Fruit fly (Drosophila melanogaster) whole organism, pupa: ENCODE results near the gene CG14423.

ENCODE experiments used
- CG10348 ChIP-seq: fragments of 200-800 bp; sonication (Bioruptor generic); IDR thresholded peaks from 2 replicates; pipeline ENCODE4 v1.3.6; 2022; ENCODE audit warnings: missing biosample characterization, missing genetic modification characterization
- CG12605 ChIP-seq: fragments of 200-800 bp; sonication (Bioruptor generic); IDR thresholded peaks from 2 replicates; pipeline ENCODE4 v1.3.6; 2022; ENCODE audit warnings: missing biosample characterization, missing genetic modification characterization
- CG13204 ChIP-seq: fragments of 200-800 bp; sonication (Bioruptor generic); optimal IDR thresholded peaks from 2 replicates; lab custom pipeline; 2018; ENCODE audit warnings: missing biosample characterization, mild to moderate bottlenecking, missing genetic modification characterization, moderate library complexity
- CG14655 ChIP-seq: fragments of 200-800 bp; sonication (Bioruptor generic); optimal IDR thresholded peaks from 3 replicates; lab custom pipeline; 2017; ENCODE audit warnings: mild to moderate bottlenecking, missing biosample characterization, missing genetic modification reagents, missing genetic modification characterization
- CG15710 ChIP-seq: fragments of 200-800 bp; sonication (Bioruptor generic); optimal IDR thresholded peaks from 2 replicates; lab custom pipeline; 2018; ENCODE audit warnings: missing biosample characterization, mild to moderate bottlenecking, missing genetic modification characterization, moderate library complexity
- CG17806 ChIP-seq: fragments of 200-800 bp; sonication (Bioruptor generic); optimal IDR thresholded peaks from 2 replicates; lab custom pipeline; 2018; ENCODE audit warnings: missing biosample characterization, mild to moderate bottlenecking, missing genetic modification characterization, moderate library complexity
- CG32121 ChIP-seq: fragments of 200-800 bp; sonication (Bioruptor generic); IDR thresholded peaks from 2 replicates; pipeline ENCODE4 v1.3.6; 2022; ENCODE audit warnings: missing biosample characterization, missing genetic modification characterization
- CG34367 ChIP-seq: fragments of 200-800 bp; sonication (Bioruptor generic); optimal IDR thresholded peaks from 2 replicates; lab custom pipeline; 2018; ENCODE audit warnings: missing biosample characterization, mild to moderate bottlenecking, missing genetic modification characterization
- CG4496 ChIP-seq: fragments of 200-800 bp; sonication (Bioruptor generic); IDR thresholded peaks from 3 replicates; pipeline ENCODE4 v1.3.6; 2022; ENCODE audit warnings: missing biosample characterization, missing genetic modification characterization
- CG8159 ChIP-seq: fragments of 200-800 bp; sonication (Bioruptor generic); optimal IDR thresholded peaks from 3 replicates; lab custom pipeline; 2018; ENCODE audit warnings: missing biosample characterization, mild to moderate bottlenecking, missing genetic modification characterization, moderate library complexity
- CG8301 ChIP-seq: fragments of 200-800 bp; sonication (Bioruptor generic); optimal IDR thresholded peaks from 2 replicates; lab custom pipeline; 2018; ENCODE audit warnings: missing biosample characterization, mild to moderate bottlenecking, missing genetic modification characterization
- CG9948 ChIP-seq: fragments of 200-800 bp; sonication (Bioruptor generic); optimal IDR thresholded peaks from 2 replicates; lab custom pipeline; 2018; ENCODE audit warnings: missing biosample characterization, mild to moderate bottlenecking, missing genetic modification characterization, moderate library complexity
- D1 ChIP-seq: fragments of 200-800 bp; sonication (Bioruptor generic); optimal IDR thresholded peaks from 2 replicates; lab custom pipeline; 2018; ENCODE audit warnings: missing biosample characterization, mild to moderate bottlenecking, missing genetic modification characterization, moderate library complexity
- EcR ChIP-seq: fragments of 200-800 bp; sonication (Bioruptor generic); optimal IDR thresholded peaks from 3 replicates; lab custom pipeline; 2019; ENCODE audit warnings: missing biosample characterization, missing genetic modification characterization, mild to moderate bottlenecking, moderate library complexity, missing genetic modification reagents
- Ets98B ChIP-seq: fragments of 200-800 bp; sonication (Bioruptor generic); IDR thresholded peaks from 2 replicates; pipeline ENCODE4 v1.3.6; 2022; ENCODE audit warnings: missing biosample characterization, missing genetic modification characterization
- Pif1A ChIP-seq: fragments of 200-800 bp; sonication (Bioruptor generic); optimal IDR thresholded peaks from 3 replicates; lab custom pipeline; 2016; ENCODE audit warnings: missing biosample characterization, missing genetic modification characterization
- Pif1B ChIP-seq: fragments of 200-800 bp; sonication (Bioruptor generic); optimal IDR thresholded peaks from 3 replicates; lab custom pipeline; 2016; ENCODE audit warnings: missing biosample characterization, missing genetic modification characterization
- Snoo ChIP-seq: fragments of 200-800 bp; sonication (Bioruptor generic); optimal IDR thresholded peaks from 3 replicates; lab custom pipeline; 2017; ENCODE audit warnings: missing biosample characterization, mild to moderate bottlenecking, missing genetic modification characterization, inconsistent platforms
- fd96Ca ChIP-seq: fragments of 200-800 bp; sonication (Bioruptor generic); IDR thresholded peaks from 3 replicates; pipeline ENCODE4 v1.3.6; 2022; ENCODE audit warnings: missing biosample characterization, missing genetic modification characterization
- gl ChIP-seq: fragments of 200-800 bp; sonication (Bioruptor generic); optimal IDR thresholded peaks from 2 replicates; lab custom pipeline; 2018; ENCODE audit warnings: missing biosample characterization, mild to moderate bottlenecking, missing genetic modification characterization
- rn ChIP-seq: fragments of 200-800 bp; sonication (Bioruptor generic); IDR thresholded peaks from 2 replicates; pipeline ENCODE4 v1.3.6; 2022; ENCODE audit warnings: missing biosample characterization, missing genetic modification characterization

CG14423 gene

DNA sequence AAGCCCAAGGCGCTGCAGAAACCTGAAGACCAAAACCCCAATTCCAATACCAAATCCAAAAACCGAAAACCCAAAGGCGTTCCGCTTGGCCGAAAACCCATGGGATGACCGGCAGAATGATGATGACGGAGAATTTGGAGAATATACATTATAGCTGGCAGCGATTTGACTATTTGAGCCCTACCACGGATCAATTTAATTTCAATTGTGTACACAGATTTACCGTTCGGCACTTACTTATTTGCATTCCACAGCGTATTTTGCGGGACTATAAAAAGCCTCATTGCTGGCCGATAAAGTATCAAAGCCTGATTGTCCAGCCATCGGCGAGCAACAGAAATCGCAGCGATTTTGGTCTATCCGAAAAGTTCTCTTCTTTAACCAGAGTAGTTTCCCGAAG, at the start of gene CG14423:
CG14423 (plus strand) TSS at position 301 of the 400 bp plus-strand sequence.
- TF ChIP-seq CG12605 (GFP tag; lab: Robert Waterston, UW) (no peak), CG14655 (no peak), fd96Ca (no peak), CG17806 (tag; lab: Kevin White, UChicago) (no peak), EcR (GFP tag; lab: Kevin White, UChicago) (no peak), CG8301 (tag; lab: Kevin White, UChicago) (no peak), CG13204 (GFP tag; lab: Kevin White, UChicago) (no peak), CG9948 (tag; lab: Kevin White, UChicago) (no peak), CG8159 (tag; lab: Kevin White, UChicago) (no peak), CG4496 (GFP tag; lab: Robert Waterston, UW) (no peak), D1 (tag; lab: Kevin White, UChicago) (no peak)

DNA sequence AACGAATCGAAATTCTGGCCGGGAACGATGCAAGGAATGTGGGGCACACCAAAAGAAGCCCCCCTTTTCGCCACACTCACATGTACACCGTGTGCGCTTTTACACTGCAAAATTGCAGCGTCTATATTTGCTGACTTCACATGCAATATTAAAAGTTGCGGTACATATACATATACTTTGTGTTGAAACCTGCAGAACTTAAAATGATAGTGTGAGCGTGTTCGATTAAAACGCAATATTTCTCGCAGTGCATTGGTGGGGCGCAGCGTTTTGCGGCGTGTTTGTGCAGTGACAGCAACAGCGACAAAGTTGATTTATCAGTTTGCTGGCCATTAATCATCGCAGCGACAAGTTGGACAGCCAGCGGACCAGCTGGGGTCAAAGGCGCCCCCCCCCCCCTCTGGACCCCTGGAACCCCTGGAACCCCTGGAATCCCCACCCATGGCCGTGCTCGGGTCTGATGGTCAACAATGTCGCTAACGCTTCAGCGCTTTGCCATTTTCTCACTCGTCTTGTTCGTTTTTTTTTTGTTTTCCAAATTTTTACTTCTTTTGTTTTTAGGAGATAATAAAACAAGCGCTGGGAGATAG, 38.0 kb upstream of the CG14423 start:
- no peak for TF ChIP-seq CG32121
- no peak for TF ChIP-seq gl (tag; lab: Kevin White, UChicago)
- peak; percentile 9 for TF ChIP-seq Pif1A (GFP tag; lab: Kevin White, UChicago)
- TF ChIP-seq EcR (GFP tag; lab: Kevin White, UChicago): no peak
- no peak for TF ChIP-seq D1 (tag; lab: Kevin White, UChicago)
- peak; percentile 7 for TF ChIP-seq CG9948 (tag; lab: Kevin White, UChicago)
- TF ChIP-seq CG8301 (tag; lab: Kevin White, UChicago): no peak
- no peak for TF ChIP-seq CG10348 (GFP tag; lab: Robert Waterston, UW)
- TF ChIP-seq CG13204 (GFP tag; lab: Kevin White, UChicago): no peak
- peak; percentile 41; the same call in 1 of the 3 replicates for TF ChIP-seq CG4496 (GFP tag; lab: Robert Waterston, UW)
- 0 out of 3 replicates have a peak, but pooled peaks have one; percentile 27 for TF ChIP-seq fd96Ca
- TF ChIP-seq rn (GFP tag; lab: Robert Waterston, UW): no peak
- no peak for TF ChIP-seq Pif1B
- peak; percentile 15 for TF ChIP-seq CG34367 (tag; lab: Kevin White, UChicago)
- no peak for TF ChIP-seq Snoo (tag; lab: Kevin White, UChicago)
- TF ChIP-seq CG8159 (tag; lab: Kevin White, UChicago): peak; percentile 20
- TF ChIP-seq CG14655: peak; percentile 16
- TF ChIP-seq CG15710: no peak
- TF ChIP-seq CG17806 (tag; lab: Kevin White, UChicago): peak; percentile 14
- TF ChIP-seq Ets98B (GFP tag; lab: Robert Waterston, UW): 0 out of 2 replicates have a peak, but pooled peaks have one; percentile 18
- no peak for TF ChIP-seq CG12605 (GFP tag; lab: Robert Waterston, UW)

DNA sequence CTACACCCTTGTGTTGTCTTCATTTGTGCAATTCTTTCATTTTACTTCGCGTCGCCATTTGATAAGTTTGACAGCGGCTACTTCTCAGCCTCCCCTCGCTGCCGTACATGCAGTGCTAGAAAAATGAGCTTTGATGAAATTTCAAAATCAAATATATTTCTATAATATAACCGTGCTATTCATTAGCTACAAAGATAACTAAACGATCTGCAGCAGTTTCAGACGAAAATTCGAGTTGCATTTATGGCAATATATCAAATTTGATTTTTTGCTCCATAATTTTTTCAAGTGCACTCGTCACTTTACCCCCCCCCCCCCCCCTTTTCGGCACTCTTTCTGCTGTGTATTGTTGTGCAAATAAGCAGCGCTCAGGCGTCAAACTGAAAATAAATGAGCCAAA, 32.6 kb upstream of the CG14423 start:
- TF ChIP-seq CG4496 (GFP tag; lab: Robert Waterston, UW): no peak
- no peak for TF ChIP-seq CG17806 (tag; lab: Kevin White, UChicago)
- no peak for TF ChIP-seq D1 (tag; lab: Kevin White, UChicago)
- no peak for TF ChIP-seq CG15710
- TF ChIP-seq CG32121: no peak
- no peak for TF ChIP-seq CG8159 (tag; lab: Kevin White, UChicago)
- TF ChIP-seq CG14655: no peak

DNA sequence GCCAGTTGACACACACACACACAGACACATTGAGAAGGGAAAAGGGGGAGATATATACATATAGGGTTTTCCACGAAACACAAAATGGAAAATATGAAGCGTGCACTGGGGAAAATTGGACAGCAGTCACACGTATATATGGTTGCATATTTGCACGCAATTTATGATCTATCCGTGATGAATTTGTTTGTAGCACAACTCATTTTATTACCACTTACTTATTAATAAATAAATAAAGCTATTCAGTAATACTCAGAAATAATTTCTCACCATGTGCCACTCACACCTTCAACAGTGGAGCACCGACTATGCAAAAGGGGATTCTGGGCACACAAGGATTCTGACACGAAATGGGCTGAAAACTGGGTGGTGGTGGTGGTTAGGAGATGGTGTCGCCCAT, 31.1 kb upstream of the CG14423 start:
- TF ChIP-seq CG9948 (tag; lab: Kevin White, UChicago): peak; percentile 5
- TF ChIP-seq D1 (tag; lab: Kevin White, UChicago): no peak
- peak; percentile 6 for TF ChIP-seq CG14655
- no peak for TF ChIP-seq Snoo (tag; lab: Kevin White, UChicago)
- peak; percentile 34 for TF ChIP-seq CG8159 (tag; lab: Kevin White, UChicago)
- peak; percentile 16 for TF ChIP-seq CG15710

DNA sequence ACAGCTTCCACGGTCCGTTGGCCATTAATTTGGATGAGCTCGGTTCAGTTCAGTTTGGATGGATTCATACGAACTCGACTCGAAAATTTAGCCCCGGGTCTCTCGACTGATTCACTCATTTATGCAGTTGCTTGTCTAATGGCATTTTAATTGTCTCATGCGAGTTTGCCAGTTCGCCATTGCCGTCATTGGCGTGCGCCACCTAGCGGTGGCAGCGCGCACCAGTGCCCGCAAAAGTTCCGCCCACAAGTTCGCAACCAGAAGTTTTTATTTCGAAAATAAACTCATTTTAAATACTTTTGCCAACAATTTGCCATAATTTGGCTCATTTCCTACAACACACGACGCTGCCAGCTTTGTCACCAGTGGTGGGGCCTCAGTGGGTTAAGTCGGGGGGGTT, 30.1 kb upstream of the CG14423 start:
- TF ChIP-seq Pif1A (GFP tag; lab: Kevin White, UChicago) (no peak), CG9948 (tag; lab: Kevin White, UChicago) (no peak)

DNA sequence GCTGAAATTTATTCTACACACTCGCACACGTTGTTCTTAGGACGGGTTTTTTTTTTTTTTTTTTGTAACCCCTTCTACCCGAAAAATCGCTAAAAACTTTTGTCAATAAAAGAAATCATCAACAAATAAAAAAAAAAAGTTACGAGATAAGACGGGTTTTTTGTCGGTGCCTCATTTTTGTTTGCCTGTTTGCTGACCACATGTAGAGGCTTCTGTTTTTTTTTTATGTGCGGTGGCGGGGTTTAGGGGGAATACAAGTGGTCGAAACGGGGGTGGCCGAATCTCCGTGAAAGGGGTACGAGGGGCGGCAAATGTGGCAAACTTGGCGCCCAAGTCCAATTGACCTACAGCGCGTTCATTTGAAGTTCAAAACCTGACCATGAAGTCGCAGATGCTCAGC, 26.7 kb upstream of the CG14423 start:
- TF ChIP-seq EcR (GFP tag; lab: Kevin White, UChicago) (no peak), CG32121 (no peak), Snoo (tag; lab: Kevin White, UChicago) (no peak), CG13204 (GFP tag; lab: Kevin White, UChicago) (no peak), Pif1B (no peak), CG8301 (tag; lab: Kevin White, UChicago) (no peak), CG14655 (no peak), CG12605 (GFP tag; lab: Robert Waterston, UW) (no peak), CG34367 (tag; lab: Kevin White, UChicago) (no peak), CG15710 (no peak), gl (tag; lab: Kevin White, UChicago) (no peak), Pif1A (GFP tag; lab: Kevin White, UChicago) (no peak), CG9948 (tag; lab: Kevin White, UChicago) (no peak), CG4496 (GFP tag; lab: Robert Waterston, UW) (no peak), D1 (tag; lab: Kevin White, UChicago) (no peak), CG10348 (GFP tag; lab: Robert Waterston, UW) (no peak), CG17806 (tag; lab: Kevin White, UChicago) (no peak), fd96Ca (no peak), CG8159 (tag; lab: Kevin White, UChicago) (no peak)
- TF ChIP-seq, all 21 proteins: peak for 0
